Fruit fly (Drosophila melanogaster): Measurements from ENCODE around the gene eIF4H1.

Gene eIF4H1

dm6 chrX:16405209-16405608 is 43.3 kb upstream of the eIF4H1 start, which contains the start of gene CG4301:
TSS of gene CG4301 (plus strand) at chrX:16405509.
- no peak for TF ChIP-seq tio (GFP tag; optimal IDR thresholded peaks at IDR 0.05)
- TF ChIP-seq jigr1 (GFP tag; IDR thresholded peaks at IDR 0.05): no peak

dm6 chrX:16406083-16406482 is 42.4 kb upstream of the eIF4H1 start:
- TF ChIP-seq Doc3 (GFP tag; IDR thresholded peaks at IDR 0.05; ENCODE audit: partially characterized antibody): no peak
- no peak for TF ChIP-seq inv (GFP tag; IDR thresholded peaks at IDR 0.05; ENCODE audit: partially characterized antibody)
- TF ChIP-seq exex (tag; optimal IDR thresholded peaks at IDR 0.05): peak; percentile 28
- TF ChIP-seq CG2129 (GFP tag; IDR thresholded peaks at IDR 0.05; ENCODE audit: partially characterized antibody): no peak
- TF ChIP-seq Dbx (GFP tag; IDR thresholded peaks at IDR 0.05): no peak
- TF ChIP-seq Gsc (GFP tag; IDR thresholded peaks at IDR 0.05): no peak
- TF ChIP-seq grau (tag; optimal IDR thresholded peaks at IDR 0.05): peak; percentile 69
- peak; percentile 20 for TF ChIP-seq lab (GFP tag; optimal IDR thresholded peaks at IDR 0.05)
- TF ChIP-seq sug (tag; optimal IDR thresholded peaks at IDR 0.05): peak; percentile 6
- TF ChIP-seq gcm (GFP tag; optimal IDR thresholded peaks at IDR 0.05): no peak
- TF ChIP-seq CG4328 (GFP tag; optimal IDR thresholded peaks at IDR 0.05): no peak
- TF ChIP-seq GATAe (GFP tag; conservative IDR thresholded peaks at IDR 0.05): peak; percentile 56
- peak; percentile 51 for TF ChIP-seq CG34376 (GFP tag; optimal IDR thresholded peaks at IDR 0.05)
- no peak for TF ChIP-seq ac (GFP tag; optimal IDR thresholded peaks at IDR 0.05)
- TF ChIP-seq CG16813 (GFP tag; IDR thresholded peaks at IDR 0.05; ENCODE audit: partially characterized antibody): no peak
- TF ChIP-seq br (optimal IDR thresholded peaks at IDR 0.05): no peak

dm6 chrX:16414451-16415368 is 33.8 kb upstream of the eIF4H1 start, which contains the start of gene Traf-like:
TSS of gene Traf-like (plus strand) at chrX:16415046.
- TF ChIP-seq Poxn (GFP tag; IDR thresholded peaks at IDR 0.05): no peak
- peak; percentile 17 for TF ChIP-seq CG18599 (GFP tag; optimal IDR thresholded peaks at IDR 0.05)
- TF ChIP-seq ranshi (GFP tag; IDR thresholded peaks at IDR 0.05): 0 out of 2 replicates have a peak, but pooled peaks have one; percentile 34
- TF ChIP-seq Neu2 (GFP tag; optimal IDR thresholded peaks at IDR 0.05; ENCODE audit: borderline replicate concordance): peak; percentile 78
- TF ChIP-seq CG14441 (GFP tag; IDR thresholded peaks at IDR 0.05): peak; percentile 42; the same call in 1 of the 2 replicates
- TF ChIP-seq sob (GFP tag; IDR thresholded peaks at IDR 0.05): no peak
- no peak for TF ChIP-seq gcm (GFP tag; optimal IDR thresholded peaks at IDR 0.05)
- no peak for TF ChIP-seq Sry-δ (GFP tag; optimal IDR thresholded peaks at IDR 0.05)
- no peak for TF ChIP-seq B-H2 (GFP tag; optimal IDR thresholded peaks at IDR 0.05)
- no peak for TF ChIP-seq da (GFP tag; optimal IDR thresholded peaks at IDR 0.05)
- TF ChIP-seq odd (GFP tag; optimal IDR thresholded peaks at IDR 0.05): no peak
- TF ChIP-seq GATAe (GFP tag; conservative IDR thresholded peaks at IDR 0.05): no peak
- no peak for TF ChIP-seq nau (GFP tag; optimal IDR thresholded peaks at IDR 0.05)
- TF ChIP-seq CG12391 (tag; optimal IDR thresholded peaks at IDR 0.05): peak; percentile 38
- TF ChIP-seq CG7556 (GFP tag; optimal IDR thresholded peaks at IDR 0.05): no peak
- TF ChIP-seq Sox102F (GFP tag; optimal IDR thresholded peaks at IDR 0.05): peak; percentile 52
- no peak for TF ChIP-seq CG42726 (GFP tag; IDR thresholded peaks at IDR 0.05; ENCODE audit: partially characterized antibody)
- no peak for TF ChIP-seq bigmax (GFP tag; optimal IDR thresholded peaks at IDR 0.05)
- TF ChIP-seq Oli (tag; optimal IDR thresholded peaks at IDR 0.05): peak; percentile 29
- no peak for TF ChIP-seq dpn (GFP tag; optimal IDR thresholded peaks at IDR 0.05)
- TF ChIP-seq row (GFP tag; IDR thresholded peaks at IDR 0.05): peak; percentile 48; the same call in 2 of the 3 replicates
- peak; percentile 5 for TF ChIP-seq CG30403 (GFP tag; optimal IDR thresholded peaks at IDR 0.05)
- TF ChIP-seq HmgD (GFP tag; optimal IDR thresholded peaks at IDR 0.05): no peak
- no peak for TF ChIP-seq pita (GFP tag; optimal IDR thresholded peaks at IDR 0.05)
- TF ChIP-seq vvl (GFP tag; IDR thresholded peaks at IDR 0.05): peak; percentile 24; the same call in 1 of the 2 replicates
- TF ChIP-seq Dek (tag; optimal IDR thresholded peaks at IDR 0.05): no peak
- no peak for TF ChIP-seq bab2 (GFP tag; optimal IDR thresholded peaks at IDR 0.05)
- peak; percentile 27 for TF ChIP-seq tap (tag; optimal IDR thresholded peaks at IDR 0.05)
- TF ChIP-seq CG9727 (GFP tag; optimal IDR thresholded peaks at IDR 0.05): no peak
